Worm (Caenorhabditis elegans) whole organism, L4 larva: ENCODE measurements around the gene dod-24.
A peak's percentile ranks its signal among the peaks of the same experiment; 100 is the strongest.

Experiments used
- F10B5.3 ChIP-seq: sonication (generic microtip); optimal IDR thresholded peaks from 2 replicates; lab custom pipeline; 2016; ENCODE audit warnings: mild to moderate bottlenecking, missing genetic modification characterization, missing compliant biosample characterization
- F44E2.7 ChIP-seq: fragments of 200-800 bp; sonication (Bioruptor generic); IDR thresholded peaks from 2 replicates; pipeline ENCODE4 v2.1.2; 2022; ENCODE audit warnings: missing genetic modification characterization, missing compliant biosample characterization
- T20F7.1 ChIP-seq: fragments of 200-800 bp; sonication (Bioruptor generic); optimal IDR thresholded peaks from 2 replicates; lab custom pipeline; 2018; ENCODE audit warnings: mild to moderate bottlenecking, missing genetic modification characterization, missing compliant biosample characterization
- T26A8.4 ChIP-seq: fragments of 200-800 bp; sonication (Bioruptor generic); IDR thresholded peaks from 2 replicates; pipeline ENCODE4 v1.3.6; 2022; ENCODE audit warnings: missing genetic modification characterization, missing compliant biosample characterization
- Y105C5A.15 ChIP-seq: fragments of 200-800 bp; sonication (Bioruptor generic); IDR thresholded peaks from 2 replicates; pipeline ENCODE4 v1.3.6; 2022; ENCODE audit warnings: missing genetic modification characterization, missing compliant biosample characterization
- Y5F2A.4 ChIP-seq: fragments of 200-800 bp; sonication (Bioruptor generic); optimal IDR thresholded peaks from 2 replicates; lab custom pipeline; 2018; ENCODE audit warnings: mild to moderate bottlenecking, missing genetic modification characterization, missing compliant biosample characterization
- Y75B8A.6 ChIP-seq: fragments of 200-800 bp; sonication (Bioruptor generic); IDR thresholded peaks from 2 replicates; pipeline ENCODE4 v1.3.6; 2022; ENCODE audit warnings: missing genetic modification reagents, missing genetic modification characterization, missing compliant biosample characterization
- ZK546.5 ChIP-seq, 2 experiments: sonication (generic microtip); optimal IDR thresholded peaks; 2 replicates each; lab custom pipeline; 2017; ENCODE audit warnings: missing biosample characterization in 2 of 2, missing genetic modification characterization in 2 of 2
- ceh-20 ChIP-seq: fragments of 200-800 bp; sonication (Bioruptor generic); IDR thresholded peaks from 2 replicates; pipeline ENCODE4 v1.3.6; 2022; ENCODE audit warnings: missing genetic modification reagents, missing genetic modification characterization, missing compliant biosample characterization
- ceh-32 ChIP-seq: sonication (generic microtip); optimal IDR thresholded peaks from 2 replicates; lab custom pipeline; 2016; ENCODE audit warnings: mild to moderate bottlenecking, missing genetic modification characterization, missing compliant biosample characterization; ENCODE audit not compliant: poor library complexity
- ceh-44 ChIP-seq: fragments of 200-800 bp; sonication (Bioruptor generic); IDR thresholded peaks from 2 replicates; pipeline ENCODE4 v1.3.6; 2022; ENCODE audit warnings: missing genetic modification reagents, missing genetic modification characterization, missing compliant biosample characterization
- cey-2 ChIP-seq: sonication (generic microtip); optimal IDR thresholded peaks from 3 replicates; lab custom pipeline; 2017; ENCODE audit warnings: missing genetic modification characterization, mild to moderate bottlenecking, missing compliant biosample characterization, antibody characterized with exemption, borderline replicate concordance; ENCODE audit not compliant: insufficient read depth
- daf-16 ChIP-seq, 3 experiments: sonication (generic microtip); optimal IDR thresholded peaks; 2 replicates each; lab custom pipeline; 2016 to 2017; ENCODE audit warnings: missing genetic modification characterization in 3 of 3, missing genetic modification reagents in 3 of 3, mild to moderate bottlenecking in 2 of 3, missing compliant biosample characterization in 2 of 3, missing biosample characterization in 1 of 3, moderate library complexity in 1 of 3
- daf-8 ChIP-seq: fragments of 200-800 bp; sonication (Bioruptor generic); IDR thresholded peaks from 2 replicates; pipeline ENCODE4 v1.3.6; 2022; ENCODE audit warnings: missing genetic modification characterization, missing compliant biosample characterization
- dmd-6 ChIP-seq: fragments of 200-800 bp; sonication (Bioruptor generic); IDR thresholded peaks from 2 replicates; pipeline ENCODE4 v1.3.6; 2022; ENCODE audit warnings: missing genetic modification reagents, missing genetic modification characterization, missing compliant biosample characterization
- dve-1 ChIP-seq: sonication (generic microtip); optimal IDR thresholded peaks from 2 replicates; lab custom pipeline; 2017; ENCODE audit warnings: antibody characterized with exemption, mild to moderate bottlenecking, missing genetic modification characterization, missing compliant biosample characterization; ENCODE audit not compliant: insufficient read depth
- fkh-10 ChIP-seq: fragments of 150-350 bp; optimal IDR thresholded peaks from 2 replicates; lab custom pipeline; 2014; ENCODE audit warnings: missing biosample characterization, missing genetic modification reagents, missing genetic modification characterization
- fos-1 ChIP-seq: fragments of 150-350 bp; optimal IDR thresholded peaks from 2 replicates; lab custom pipeline; 2014; ENCODE audit warnings: missing biosample characterization, missing genetic modification characterization
- hif-1 ChIP-seq, 2 experiments: sonication (generic microtip); optimal IDR thresholded peaks; 2 replicates each; lab custom pipeline; 2016 to 2017; ENCODE audit warnings: missing compliant biosample characterization in 2 of 2, missing genetic modification characterization in 2 of 2, missing genetic modification reagents in 2 of 2, missing genotype in 2 of 2, mild to moderate bottlenecking in 1 of 2
- hlh-30 ChIP-seq: sonication (generic microtip); optimal IDR thresholded peaks from 2 replicates; lab custom pipeline; 2017; ENCODE audit warnings: antibody characterized with exemption, mild to moderate bottlenecking, missing genetic modification characterization, missing compliant biosample characterization; ENCODE audit not compliant: insufficient read depth
- lin-1 ChIP-seq: fragments of 200-800 bp; sonication (Bioruptor generic); IDR thresholded peaks from 2 replicates; pipeline ENCODE4 v1.3.6; 2022; ENCODE audit warnings: missing genetic modification reagents, missing genetic modification characterization, missing compliant biosample characterization
- lin-13 ChIP-seq: fragments of 150-350 bp; optimal IDR thresholded peaks from 2 replicates; lab custom pipeline; 2014; ENCODE audit warnings: missing biosample characterization, missing genetic modification reagents, missing genetic modification characterization
- lin-15B ChIP-seq: fragments of 150-350 bp; sonication (generic microtip); optimal IDR thresholded peaks from 3 replicates; lab custom pipeline; 2014; ENCODE audit warnings: missing biosample characterization, missing genetic modification characterization
- lsy-2 ChIP-seq, 2 experiments: fragments of 150-350 bp in 1 of 2; sonication (generic microtip) in 1 of 2; optimal IDR thresholded peaks; 2 replicates each; lab custom pipeline; 2014 to 2017; ENCODE audit warnings: missing biosample characterization in 2 of 2, missing genetic modification characterization in 2 of 2
- mdl-1 ChIP-seq, 2 experiments: fragments of 150-350 bp in 1 of 2; sonication (generic microtip) in 1 of 2; optimal IDR thresholded peaks; 2 replicates each; lab custom pipeline; 2014 to 2017; ENCODE audit warnings: missing biosample characterization in 2 of 2, missing genetic modification characterization in 2 of 2
- mdt-29 ChIP-seq: fragments of 200-800 bp; sonication (Bioruptor generic); IDR thresholded peaks from 2 replicates; pipeline ENCODE4 v1.3.6; 2022; ENCODE audit warnings: missing genetic modification reagents, missing genetic modification characterization, missing compliant biosample characterization
- mes-2 ChIP-seq: sonication (generic microtip); optimal IDR thresholded peaks from 2 replicates; lab custom pipeline; 2016; ENCODE audit warnings: missing genotype, mild to moderate bottlenecking, missing genetic modification characterization, missing compliant biosample characterization; ENCODE audit not compliant: poor library complexity, severe bottlenecking
- mxl-2 ChIP-seq: fragments of 200-800 bp; sonication (Bioruptor generic); conservative IDR thresholded peaks from 2 replicates; pipeline ENCODE4 v1.3.6; 2022; ENCODE audit warnings: missing genetic modification reagents, missing genetic modification characterization, missing compliant biosample characterization
- mxl-3 ChIP-seq: fragments of 200-800 bp; sonication (Bioruptor generic); optimal IDR thresholded peaks from 2 replicates; lab custom pipeline; 2018; ENCODE audit warnings: mild to moderate bottlenecking, missing genetic modification characterization, missing compliant biosample characterization
- nhr-10 ChIP-seq: fragments of 150-350 bp; optimal IDR thresholded peaks from 2 replicates; lab custom pipeline; 2014; ENCODE audit warnings: missing biosample characterization, missing genetic modification characterization
- nhr-28 ChIP-seq: fragments of 150-350 bp; optimal IDR thresholded peaks from 2 replicates; lab custom pipeline; 2014; ENCODE audit warnings: missing biosample characterization, missing genetic modification characterization
- nhr-41 ChIP-seq: fragments of 200-800 bp; sonication (Bioruptor generic); IDR thresholded peaks from 2 replicates; pipeline ENCODE4 v1.3.6; 2022; ENCODE audit warnings: missing genetic modification reagents, missing genetic modification characterization, missing compliant biosample characterization
- nhr-48 ChIP-seq: sonication (generic microtip); optimal IDR thresholded peaks from 2 replicates; lab custom pipeline; 2016; ENCODE audit warnings: mild to moderate bottlenecking, missing genetic modification characterization, missing compliant biosample characterization
- nhr-6 ChIP-seq: fragments of 150-350 bp; optimal IDR thresholded peaks from 2 replicates; lab custom pipeline; 2014; ENCODE audit warnings: missing biosample characterization, missing genetic modification characterization
- nhr-77 ChIP-seq: fragments of 150-350 bp; optimal IDR thresholded peaks from 2 replicates; lab custom pipeline; 2014; ENCODE audit warnings: missing biosample characterization, missing genetic modification characterization
- php-3 ChIP-seq: fragments of 200-800 bp; sonication (Bioruptor generic); IDR thresholded peaks from 2 replicates; pipeline ENCODE4 v1.3.6; 2022; ENCODE audit warnings: missing genetic modification reagents, missing genetic modification characterization, missing compliant biosample characterization
- pqm-1 ChIP-seq: sonication (generic microtip); optimal IDR thresholded peaks from 2 replicates; lab custom pipeline; 2017; ENCODE audit warnings: missing biosample characterization, missing genetic modification characterization
- rbr-2 ChIP-seq: sonication (generic microtip); optimal IDR thresholded peaks from 2 replicates; lab custom pipeline; 2016; ENCODE audit warnings: missing genotype, missing genetic modification characterization, missing compliant biosample characterization
- sdz-12 ChIP-seq: fragments of 200-800 bp; sonication (Bioruptor generic); optimal IDR thresholded peaks from 2 replicates; lab custom pipeline; 2018; ENCODE audit warnings: mild to moderate bottlenecking, missing genetic modification characterization, missing compliant biosample characterization
- tag-97 ChIP-seq: fragments of 200-800 bp; sonication (Bioruptor generic); IDR thresholded peaks from 2 replicates; pipeline ENCODE4 v1.3.6; 2022; ENCODE audit warnings: missing genetic modification characterization, missing compliant biosample characterization
- zag-1 ChIP-seq: fragments of 150-350 bp; optimal IDR thresholded peaks from 2 replicates; lab custom pipeline; 2014; ENCODE audit warnings: missing biosample characterization, missing genetic modification characterization
- ztf-7 ChIP-seq: fragments of 150-350 bp; optimal IDR thresholded peaks from 2 replicates; lab custom pipeline; 2014; ENCODE audit warnings: missing biosample characterization, missing genetic modification characterization

The dod-24 gene

ce11 chrIV:12906529-12906928 lies 34.6 kb downstream of the dod-24 start, which contains the start of gene K08D8.3 (continued):
- TF ChIP-seq T26A8.4 (GFP tag; lab: Robert Waterston, UW) (no peak), fkh-10 (GFP tag; lab: Kevin White, UChicago) (no peak), nhr-28 (tag; lab: Kevin White, UChicago) (peak; percentile 63), php-3 (GFP tag; lab: Robert Waterston, UW) (no peak), ceh-44 (no peak)

ce11 chrIV:12903687-12904086 lies 37.5 kb downstream of the dod-24 start:
- TF ChIP-seq dmd-6 (peak; percentile 12; the same call in 1 of the 2 replicates), daf-16 (GFP tag; optimal IDR thresholded peaks at IDR 0.05; lab: Kevin White, UChicago) (no peak), daf-16 (tag; optimal IDR thresholded peaks at IDR 0.05; lab: Kevin White, UChicago) (peak; percentile 25), mxl-2 (GFP tag; lab: Robert Waterston, UW) (no peak), pqm-1 (tag; lab: Kevin White, UChicago) (peak; percentile 71), F44E2.7 (GFP tag; lab: Robert Waterston, UW) (no peak), nhr-10 (tag; lab: Kevin White, UChicago) (no peak), tag-97 (GFP tag; lab: Robert Waterston, UW) (no peak), nhr-48 (tag; lab: Kevin White, UChicago) (no peak), Y75B8A.6 (GFP tag; lab: Robert Waterston, UW) (no peak), Y105C5A.15 (GFP tag; lab: Robert Waterston, UW) (no peak), dve-1 (tag; lab: Kevin White, UChicago) (peak; percentile 44), nhr-28 (tag; lab: Kevin White, UChicago) (peak; percentile 38), lsy-2 (tag; optimal IDR thresholded peaks at IDR 0.05; lab: Kevin White, UChicago) (no peak), mes-2 (tag; lab: Kevin White, UChicago) (no peak), nhr-41 (no peak), cey-2 (no peak), zag-1 (no peak)

ce11 chrIV:12902430-12903110 lies 38.6 kb downstream of the dod-24 start, which contains the start of gene K08D8.2:
K08D8.2 (plus strand) TSS chrIV:12903060.
- peak; percentile 10 for TF ChIP-seq pqm-1 (tag; lab: Kevin White, UChicago)
- TF ChIP-seq dmd-6, result peak; percentile 35; the same call in 1 of the 2 replicates
- no peak for TF ChIP-seq ceh-32 (tag; lab: Kevin White, UChicago)

- TF ChIP-seq F10B5.3 (tag; lab: Kevin White, UChicago) (no peak), nhr-6 (no peak), dmd-6 (peak; percentile 81), ztf-7 (tag; lab: Kevin White, UChicago) (no peak), ceh-32 (tag; lab: Kevin White, UChicago) (no peak), pqm-1 (tag; lab: Kevin White, UChicago) (peak; percentile 18), mxl-2 (GFP tag; lab: Robert Waterston, UW) (no peak), nhr-77 (peak; percentile 33), lin-15B (tag; lab: Kevin White, UChicago) (no peak), lin-1 (GFP tag; lab: Robert Waterston, UW) (no peak), ceh-20 (no peak), mxl-3 (GFP tag; lab: Kevin White, UChicago) (peak; percentile 19), hlh-30 (tag; lab: Kevin White, UChicago) (peak; percentile 19), hif-1 (tag; optimal IDR thresholded peaks at IDR 0.05; lab: Kevin White, UChicago) (no peak), daf-16 (GFP tag; optimal IDR thresholded peaks at IDR 0.05; lab: Kevin White, UChicago) (no peak), daf-16 (tag; optimal IDR thresholded peaks at IDR 0.05; lab: Kevin White, UChicago) (peak; percentile 30), dve-1 (tag; lab: Kevin White, UChicago) (peak; percentile 3), sdz-12 (no peak), Y105C5A.15 (GFP tag; lab: Robert Waterston, UW) (no peak), fos-1 (tag; lab: Kevin White, UChicago) (no peak), T20F7.1 (no peak), ZK546.5 (tag; optimal IDR thresholded peaks at IDR 0.05; lab: Kevin White, UChicago) (no peak), mdl-1 (tag; optimal IDR thresholded peaks at IDR 0.05; lab: Kevin White, UChicago) (peak in 1 of 2 experiments; percentile 16), Y5F2A.4 (GFP tag; lab: Kevin White, UChicago) (no peak), daf-8 (no peak), rbr-2 (tag; lab: Kevin White, UChicago) (no peak), mdt-29 (GFP tag; lab: Robert Waterston, UW) (no peak), lsy-2 (tag; optimal IDR thresholded peaks at IDR 0.05; lab: Kevin White, UChicago) (no peak), lin-13 (GFP tag; lab: Kevin White, UChicago) (no peak)
Observed at ce11 chrIV:12901602-12902001, 39.6 kb downstream of the dod-24 start.
